Worm (Caenorhabditis elegans): Measurements from ENCODE around the gene rsa-2.

Gene rsa-2

DNA sequence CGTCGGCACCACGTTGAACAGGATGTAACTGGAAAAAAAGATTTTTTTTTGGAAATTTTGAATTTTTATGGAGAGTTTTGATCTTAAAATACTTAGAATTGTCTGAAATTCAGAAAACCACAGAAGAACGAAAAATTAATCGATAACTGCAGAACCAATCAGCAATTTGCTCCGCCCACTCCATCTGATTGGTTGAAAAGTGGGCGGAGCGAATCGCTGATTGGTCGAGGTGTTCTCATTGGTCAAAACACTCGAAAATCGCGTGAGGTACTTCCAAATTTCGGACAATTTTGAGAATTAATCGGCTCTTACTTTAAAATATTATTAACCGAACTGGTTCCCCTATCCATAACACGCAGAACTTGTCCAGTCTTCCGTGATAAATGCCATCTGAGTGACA, 32.4 kb downstream of the rsa-2 start:
- TF ChIP-seq sem-4 (tag; optimal IDR thresholded peaks at IDR 0.05) (no peak), egl-27 (tag; optimal IDR thresholded peaks at IDR 0.05) (no peak), lin-39 (tag; optimal IDR thresholded peaks at IDR 0.05) (no peak), sma-9 (GFP tag; optimal IDR thresholded peaks at IDR 0.05) (no peak), sma-9 (tag; optimal IDR thresholded peaks at IDR 0.05) (no peak), nhr-11 (tag; optimal IDR thresholded peaks at IDR 0.05) (no peak), crh-2 (tag; optimal IDR thresholded peaks at IDR 0.05) (no peak), fos-1 (tag; optimal IDR thresholded peaks at IDR 0.05) (no peak)

DNA sequence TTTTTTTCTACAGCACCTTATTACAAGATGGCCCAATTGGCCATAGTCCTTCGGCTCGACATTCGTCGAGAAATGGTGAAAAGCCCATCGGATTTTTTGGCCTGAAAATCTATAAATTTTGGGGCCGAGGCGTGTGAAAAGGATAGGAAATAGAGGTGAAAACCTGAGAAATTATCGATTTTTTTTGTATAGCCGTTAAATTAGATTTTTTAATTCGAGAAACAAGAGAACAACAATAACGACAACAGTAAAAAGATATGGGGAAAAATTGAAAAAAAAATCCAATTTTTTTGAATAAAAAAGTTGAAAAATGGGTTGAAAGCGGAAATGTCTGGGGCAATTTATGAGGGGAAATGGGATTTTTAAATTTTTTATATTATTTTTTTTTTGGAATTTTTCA, 36.6 kb downstream of the rsa-2 start, which contains the start of gene hmt-1:
hmt-1 (minus strand) TSS at position 101 of the 400 bp plus-strand sequence.
- TF ChIP-seq nhr-10 (tag; optimal IDR thresholded peaks at IDR 0.05) (no peak), nhr-21 (tag; optimal IDR thresholded peaks at IDR 0.05) (no peak), C34F6.9 (tag; optimal IDR thresholded peaks at IDR 0.05) (no peak), egl-27 (tag; optimal IDR thresholded peaks at IDR 0.05) (no peak)

DNA sequence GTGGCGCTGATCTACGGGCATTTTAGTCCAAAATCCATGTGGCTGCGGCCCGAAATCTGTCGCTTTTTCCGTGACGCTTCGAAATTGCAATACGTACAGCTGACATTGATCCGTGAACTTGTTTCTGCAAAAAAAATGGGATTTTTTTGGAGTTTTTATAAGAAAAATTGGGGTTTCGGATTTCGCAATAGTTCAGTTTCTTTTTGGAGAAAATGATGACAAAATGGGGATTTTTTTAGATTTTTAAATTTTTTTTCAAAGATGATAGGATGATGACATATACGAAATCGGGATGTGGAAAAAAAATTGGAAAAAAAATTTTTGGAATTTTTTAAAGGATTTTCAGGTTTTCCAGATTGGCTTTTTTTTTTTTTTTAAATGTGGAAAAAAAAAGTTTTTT, 38.0 kb downstream of the rsa-2 start:
- no peak for TF ChIP-seq ztf-4 (tag; optimal IDR thresholded peaks at IDR 0.05)
- TF ChIP-seq zag-1 (tag; optimal IDR thresholded peaks at IDR 0.05): no peak

DNA sequence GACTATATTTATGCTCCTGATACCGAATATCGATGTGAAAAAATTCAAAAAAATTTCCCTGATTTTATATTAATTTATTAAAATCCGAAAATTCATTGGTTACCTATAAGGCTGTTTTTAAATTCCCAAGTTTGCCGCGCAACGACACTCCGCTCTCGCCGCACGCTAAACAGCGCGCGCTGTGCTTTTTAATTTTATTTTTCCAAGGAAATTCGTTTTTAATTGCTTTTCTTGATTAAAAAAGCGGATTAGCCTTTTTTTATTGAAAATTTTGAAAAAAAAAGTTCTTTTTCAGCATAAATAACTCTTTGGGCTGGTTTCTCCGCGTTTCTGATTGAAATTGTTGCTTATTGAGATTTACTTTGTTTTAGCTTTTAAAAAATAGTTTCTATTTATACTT, 44.0 kb downstream of the rsa-2 start:
- no peak for TF ChIP-seq elt-3 (tag; optimal IDR thresholded peaks at IDR 0.05)
- no peak for TF ChIP-seq nhr-129 (tag; optimal IDR thresholded peaks at IDR 0.05)
- no peak for TF ChIP-seq zag-1 (tag; optimal IDR thresholded peaks at IDR 0.05)
- TF ChIP-seq unc-39 (tag; optimal IDR thresholded peaks at IDR 0.05): no peak
- TF ChIP-seq blmp-1 (tag; optimal IDR thresholded peaks at IDR 0.05; ENCODE audit: insufficient read depth): no peak
- no peak for TF ChIP-seq nhr-23 (tag; optimal IDR thresholded peaks at IDR 0.05)
- no peak for TF ChIP-seq aly-2 (tag; optimal IDR thresholded peaks at IDR 0.05)
- TF ChIP-seq elt-1 (tag; optimal IDR thresholded peaks at IDR 0.05): no peak
- no peak for TF ChIP-seq unc-55 (GFP tag; optimal IDR thresholded peaks at IDR 0.05)
- no peak for TF ChIP-seq sem-4 (tag; optimal IDR thresholded peaks at IDR 0.05)
- no peak for TF ChIP-seq nhr-77 (tag; optimal IDR thresholded peaks at IDR 0.05)
- TF ChIP-seq ama-1 (optimal IDR thresholded peaks at IDR 0.05): no peak
- no peak for TF ChIP-seq peb-1 (tag; optimal IDR thresholded peaks at IDR 0.05)
- no peak for TF ChIP-seq sma-3 (GFP tag; optimal IDR thresholded peaks at IDR 0.05)
- TF ChIP-seq R02D3.7 (tag; optimal IDR thresholded peaks at IDR 0.05): no peak

DNA sequence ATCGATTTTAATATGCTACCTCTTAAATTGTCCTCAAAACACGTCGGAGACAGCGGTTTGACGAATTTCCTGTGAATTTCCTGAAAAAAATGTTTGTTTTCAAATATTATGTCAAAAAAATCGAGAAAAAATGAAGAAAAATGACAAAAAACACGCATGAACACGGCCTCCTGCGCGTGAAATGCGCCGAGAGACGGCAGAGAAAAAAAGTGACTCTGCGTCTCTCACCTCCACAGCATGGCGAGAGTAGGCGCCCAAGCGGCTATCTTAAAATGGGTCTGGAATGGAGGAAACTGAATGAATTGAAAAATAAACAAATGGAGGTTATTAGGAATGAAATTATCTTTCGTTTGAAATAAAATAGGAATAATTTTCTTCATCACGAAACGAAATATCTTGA, 47.5 kb downstream of the rsa-2 start:
- no peak for TF ChIP-seq nhr-11 (tag; optimal IDR thresholded peaks at IDR 0.05)
- no peak for TF ChIP-seq nhr-77 (tag; optimal IDR thresholded peaks at IDR 0.05)
- peak; percentile 8 for TF ChIP-seq lin-11 (tag; optimal IDR thresholded peaks at IDR 0.05)
- TF ChIP-seq nhr-6 (tag; optimal IDR thresholded peaks at IDR 0.05): no peak
- peak; percentile 82 for TF ChIP-seq sma-3 (GFP tag; optimal IDR thresholded peaks at IDR 0.05)
- TF ChIP-seq elt-3 (tag; optimal IDR thresholded peaks at IDR 0.05): no peak
- no peak for TF ChIP-seq unc-39 (tag; optimal IDR thresholded peaks at IDR 0.05)
- TF ChIP-seq ztf-4 (tag; optimal IDR thresholded peaks at IDR 0.05): no peak
- TF ChIP-seq ztf-1 (GFP tag; conservative IDR thresholded peaks at IDR 0.05): no peak
- TF ChIP-seq mbf-1 (tag; optimal IDR thresholded peaks at IDR 0.05): no peak
- TF ChIP-seq lin-13 (GFP tag; optimal IDR thresholded peaks at IDR 0.05): peak; percentile 75
- no peak for TF ChIP-seq blmp-1 (tag; optimal IDR thresholded peaks at IDR 0.05; ENCODE audit: insufficient read depth)
- TF ChIP-seq fos-1 (tag; optimal IDR thresholded peaks at IDR 0.05): no peak
- TF ChIP-seq unc-62 (GFP tag; optimal IDR thresholded peaks at IDR 0.05): no peak
- no peak for TF ChIP-seq alr-1 (tag; optimal IDR thresholded peaks at IDR 0.05)
- peak; percentile 53 for TF ChIP-seq F13H6.1 (tag; optimal IDR thresholded peaks at IDR 0.05)
- no peak for TF ChIP-seq nhr-10 (tag; optimal IDR thresholded peaks at IDR 0.05)
- no peak for TF ChIP-seq zag-1 (tag; optimal IDR thresholded peaks at IDR 0.05)
- no peak for TF ChIP-seq R02D3.7 (tag; optimal IDR thresholded peaks at IDR 0.05)
- TF ChIP-seq C34F6.9 (tag; optimal IDR thresholded peaks at IDR 0.05): peak; percentile 20
- TF ChIP-seq egl-27 (tag; optimal IDR thresholded peaks at IDR 0.05): peak; percentile 64
- peak; percentile 77 to 82 for TF ChIP-seq lsy-2 (tag; optimal IDR thresholded peaks at IDR 0.05)
- no peak for TF ChIP-seq Y55F3AM.14 (GFP tag; optimal IDR thresholded peaks at IDR 0.05)
- TF ChIP-seq nhr-12 (tag; optimal IDR thresholded peaks at IDR 0.05): no peak
- peak; percentile 19 for TF ChIP-seq nhr-21 (tag; optimal IDR thresholded peaks at IDR 0.05)
- no peak for TF ChIP-seq dmd-4 (tag; optimal IDR thresholded peaks at IDR 0.05)
- peak; percentile 69 for TF ChIP-seq unc-55 (GFP tag; optimal IDR thresholded peaks at IDR 0.05)
- TF ChIP-seq nhr-129 (tag; optimal IDR thresholded peaks at IDR 0.05): peak; percentile 22
- no peak for TF ChIP-seq ZK546.5 (tag; optimal IDR thresholded peaks at IDR 0.05)
- TF ChIP-seq mab-5 (tag; optimal IDR thresholded peaks at IDR 0.05): peak; percentile 11
- no peak for TF ChIP-seq snpc-4 (tag; optimal IDR thresholded peaks at IDR 0.05)
- TF ChIP-seq nhr-237 (tag; optimal IDR thresholded peaks at IDR 0.05): no peak
- TF ChIP-seq ztf-11 (tag; optimal IDR thresholded peaks at IDR 0.05): no peak
- no peak for TF ChIP-seq ceh-82 (tag; optimal IDR thresholded peaks at IDR 0.05)
- peak; percentile 14 for TF ChIP-seq crh-2 (tag; optimal IDR thresholded peaks at IDR 0.05)
- TF ChIP-seq mdl-1 (tag; optimal IDR thresholded peaks at IDR 0.05): peak in 1 of 2 experiments; percentile 18
- TF ChIP-seq gmeb-1 (tag; optimal IDR thresholded peaks at IDR 0.05): peak; percentile 83
